Worm (Caenorhabditis elegans): Measurements from ENCODE around the gene algn-14.

Gene algn-14

ce11 chrIV:3826590-3827128 lies 23.4 kb upstream of the algn-14 start, which contains the start of gene F28F9.3:
Gene F28F9.3 (plus strand): TSS chrIV:3826890.
- TF ChIP-seq ztf-3 (GFP tag; optimal IDR thresholded peaks at IDR 0.05), result no peak
- no peak for TF ChIP-seq cebp-1 (GFP tag; IDR thresholded peaks at IDR 0.05)
- TF ChIP-seq cebp-1 (tag; optimal IDR thresholded peaks at IDR 0.05), result no peak
- TF ChIP-seq snpc-1.3 (tag; optimal IDR thresholded peaks at IDR 0.05; ENCODE audit: insufficient read depth), result no peak
- TF ChIP-seq him-1 (tag; optimal IDR thresholded peaks at IDR 0.05), result no peak
- TF ChIP-seq efl-1 (GFP tag; optimal IDR thresholded peaks at IDR 0.05), result peak; percentile 53

- TF ChIP-seq ztf-26 (tag; optimal IDR thresholded peaks at IDR 0.05) (no peak), ceh-91 (GFP tag; IDR thresholded peaks at IDR 0.05) (no peak)
These were observed 22.2 kb upstream of the algn-14 start for ce11 chrIV:3825388-3825787.

- TF ChIP-seq C06A6.2 (GFP tag; conservative IDR thresholded peaks at IDR 0.05), result no peak
- no peak for TF ChIP-seq ets-4 (GFP tag; optimal IDR thresholded peaks at IDR 0.05)
- peak; percentile 49; the same call in 1 of the 2 replicates for TF ChIP-seq hmg-1.2 (GFP tag; IDR thresholded peaks at IDR 0.05)
- no peak for TF ChIP-seq fkh-3 (tag; optimal IDR thresholded peaks at IDR 0.05)
- TF ChIP-seq F57C9.4 (tag; optimal IDR thresholded peaks at IDR 0.05), result no peak
- no peak for TF ChIP-seq snpc-1.1 (tag; optimal IDR thresholded peaks at IDR 0.05; ENCODE audit: insufficient read depth)
- no peak for TF ChIP-seq sptf-2 (GFP tag; optimal IDR thresholded peaks at IDR 0.05)
- TF ChIP-seq ztf-28 (GFP tag; IDR thresholded peaks at IDR 0.05), result no peak
These were observed 21.5 kb upstream of the algn-14 start for ce11 chrIV:3824720-3825119.

- no peak for TF ChIP-seq attf-3 (GFP tag; conservative IDR thresholded peaks at IDR 0.05)
- TF ChIP-seq hmg-1.2 (GFP tag; IDR thresholded peaks at IDR 0.05), result peak; percentile 73
- no peak for TF ChIP-seq him-1 (tag; optimal IDR thresholded peaks at IDR 0.05)
- peak; percentile 59 for TF ChIP-seq nhr-80 (tag; optimal IDR thresholded peaks at IDR 0.05)
These were observed 18.3 kb upstream of the algn-14 start for ce11 chrIV:3821554-3821953.

- TF ChIP-seq nfyb-1 (GFP tag; IDR thresholded peaks at IDR 0.05), result no peak
- no peak for TF ChIP-seq ceh-100 (GFP tag; IDR thresholded peaks at IDR 0.05)
- TF ChIP-seq dpl-1 (GFP tag; optimal IDR thresholded peaks at IDR 0.05), result no peak
- no peak for TF ChIP-seq Y67H2A.10 (GFP tag; conservative IDR thresholded peaks at IDR 0.05)
- TF ChIP-seq die-1 (tag; optimal IDR thresholded peaks at IDR 0.05), result no peak
- no peak for TF ChIP-seq mxl-1 (tag; optimal IDR thresholded peaks at IDR 0.05)
- no peak for TF ChIP-seq ceh-27 (GFP tag; optimal IDR thresholded peaks at IDR 0.05)
- TF ChIP-seq rpc-1 (optimal IDR thresholded peaks at IDR 0.05), result no peak
- no peak for TF ChIP-seq rpc-1 (tag; optimal IDR thresholded peaks at IDR 0.05)
- no peak for TF ChIP-seq snpc-4 (GFP tag; optimal IDR thresholded peaks at IDR 0.05)
- no peak for TF ChIP-seq snpc-4 (tag; optimal IDR thresholded peaks at IDR 0.05)
These were observed 16.9 kb upstream of the algn-14 start for ce11 chrIV:3820133-3820532.

ce11 chrIV:3819278-3819777 lies 16.1 kb upstream of the algn-14 start, which contains the start of gene bris-1:
Gene bris-1 (minus strand): TSS chrIV:3819328.
- TF ChIP-seq nhr-27 (tag; optimal IDR thresholded peaks at IDR 0.05) (no peak), lin-35 (GFP tag; optimal IDR thresholded peaks at IDR 0.05) (no peak), ceh-58 (GFP tag; IDR thresholded peaks at IDR 0.05) (0 out of 2 replicates have a peak, but pooled peaks have one; percentile 14), nhr-80 (tag; optimal IDR thresholded peaks at IDR 0.05) (peak; percentile 88), attf-3 (GFP tag; conservative IDR thresholded peaks at IDR 0.05) (no peak)
